Fruit fly (Drosophila melanogaster) whole organism, embryonic: ENCODE measurements around the gene CG14835.

ENCODE experiments used
- Atf-2 ChIP-seq: fragments of 200-800 bp; sonication (Bioruptor generic); optimal IDR thresholded peaks from 2 replicates; lab custom pipeline; 2016; ENCODE audit warnings: missing biosample characterization, missing genetic modification characterization
- CG12071 ChIP-seq: fragments of 200-800 bp; sonication (Bioruptor generic); optimal IDR thresholded peaks from 3 replicates; lab custom pipeline; 2018; ENCODE audit warnings: missing biosample characterization, mild to moderate bottlenecking, missing genetic modification characterization
- CG12104 ChIP-seq: fragments of 200-800 bp; sonication (Bioruptor generic); optimal IDR thresholded peaks from 3 replicates; lab custom pipeline; 2016; ENCODE audit warnings: missing biosample characterization, missing genetic modification characterization
- CG12769 ChIP-seq: fragments of 200-800 bp; sonication (Bioruptor generic); optimal IDR thresholded peaks from 2 replicates; lab custom pipeline; 2019; ENCODE audit warnings: missing biosample characterization, mild to moderate bottlenecking, missing genetic modification characterization, moderate library complexity
- CG15601 ChIP-seq: fragments of 200-800 bp; sonication (Bioruptor generic); optimal IDR thresholded peaks from 3 replicates; lab custom pipeline; 2019; ENCODE audit warnings: missing biosample characterization, mild to moderate bottlenecking, missing genetic modification characterization, moderate library complexity
- CG1603 ChIP-seq: fragments of 200-800 bp; sonication (Bioruptor generic); optimal IDR thresholded peaks from 2 replicates; lab custom pipeline; 2019; ENCODE audit warnings: missing biosample characterization, mild to moderate bottlenecking, missing genetic modification characterization, moderate library complexity
- CG2889 ChIP-seq: fragments of 200-800 bp; sonication (Bioruptor generic); IDR thresholded peaks from 3 replicates; pipeline ENCODE4 v1.3.6; 2022; ENCODE audit warnings: missing biosample characterization, missing genetic modification characterization
- CG30020 ChIP-seq: fragments of 200-800 bp; optimal IDR thresholded peaks from 2 replicates; lab custom pipeline; 2019; ENCODE audit warnings: missing biosample characterization, mild to moderate bottlenecking, missing genetic modification characterization, moderate library complexity
- CG3995 ChIP-seq: fragments of 200-800 bp; sonication (Bioruptor generic); optimal IDR thresholded peaks from 3 replicates; lab custom pipeline; 2016; ENCODE audit warnings: missing biosample characterization, missing genetic modification characterization
- CG4707 ChIP-seq: fragments of 200-800 bp; sonication (Bioruptor generic); optimal IDR thresholded peaks from 2 replicates; lab custom pipeline; 2018; ENCODE audit warnings: missing biosample characterization, mild to moderate bottlenecking, missing genetic modification characterization, moderate library complexity
- CG5953 ChIP-seq: fragments of 200-800 bp; sonication (Bioruptor generic); IDR thresholded peaks from 2 replicates; pipeline ENCODE4 v1.3.6; 2022; ENCODE audit warnings: missing biosample characterization, missing genetic modification characterization
- CG7928 ChIP-seq: fragments of 200-800 bp; sonication (Bioruptor generic); optimal IDR thresholded peaks from 2 replicates; lab custom pipeline; 2017; ENCODE audit warnings: missing biosample characterization, mild to moderate bottlenecking, missing genetic modification characterization
- CG7987 ChIP-seq: fragments of 200-800 bp; sonication (Bioruptor generic); optimal IDR thresholded peaks from 2 replicates; lab custom pipeline; 2018; ENCODE audit warnings: missing biosample characterization, mild to moderate bottlenecking, missing genetic modification characterization, moderate library complexity
- CG8478 ChIP-seq: fragments of >200 bp; optimal IDR thresholded peaks from 2 replicates; lab custom pipeline; 2018
- CG9817 ChIP-seq: fragments of 200-800 bp; sonication (Bioruptor generic); optimal IDR thresholded peaks from 2 replicates; lab custom pipeline; 2018; ENCODE audit warnings: missing biosample characterization, mild to moderate bottlenecking, missing genetic modification characterization, moderate library complexity
- Eip74EF ChIP-seq, 2 experiments: fragments of 200-800 bp in 1 of 2; fragments of >200 bp in 1 of 2; sonication (Bioruptor generic) in 1 of 2; optimal IDR thresholded peaks; 2 replicates each; lab custom pipeline; 2017 to 2019; ENCODE audit warnings: missing biosample characterization in 2 of 2, missing genetic modification characterization in 2 of 2, mild to moderate bottlenecking in 1 of 2, moderate library complexity in 1 of 2
- Ets65A ChIP-seq: fragments of 200-800 bp; sonication (Bioruptor generic); peaks from one replicate; lab custom pipeline; 2016; ENCODE audit warnings: missing biosample characterization, missing genetic modification characterization
- Mrtf ChIP-seq: fragments of 200-800 bp; sonication (Bioruptor generic); IDR thresholded peaks from 3 replicates; pipeline ENCODE4 v1.3.6; 2022; ENCODE audit warnings: missing biosample characterization, missing genetic modification characterization
- Oaz ChIP-seq: fragments of 200-800 bp; sonication (Bioruptor generic); IDR thresholded peaks from 2 replicates; pipeline ENCODE4 v1.3.6; 2022; ENCODE audit warnings: missing biosample characterization, missing genetic modification characterization
- Sin3A ChIP-seq: fragments of >200 bp; optimal IDR thresholded peaks from 2 replicates; lab custom pipeline; 2018
- Ssrp ChIP-seq: fragments of 200-800 bp; sonication (Bioruptor generic); optimal IDR thresholded peaks from 2 replicates; lab custom pipeline; 2018; ENCODE audit warnings: missing biosample characterization, mild to moderate bottlenecking, missing genetic modification characterization, moderate library complexity
- ab ChIP-seq: fragments of 200-800 bp; sonication (Bioruptor generic); optimal IDR thresholded peaks from 2 replicates; lab custom pipeline; 2016; ENCODE audit warnings: missing biosample characterization, missing genetic modification characterization
- ato ChIP-seq: fragments of 200-800 bp; sonication (Bioruptor generic); IDR thresholded peaks from 2 replicates; pipeline ENCODE4 v1.3.6; 2022; ENCODE audit warnings: missing biosample characterization, missing genetic modification characterization; ENCODE audit not compliant: partially characterized antibody
- chinmo ChIP-seq: fragments of 200-800 bp; sonication (Bioruptor generic); IDR thresholded peaks from 4 replicates; pipeline ENCODE4 v1.3.6; 2022; ENCODE audit warnings: missing biosample characterization, missing genetic modification characterization; ENCODE audit not compliant: partially characterized antibody
- klu ChIP-seq: fragments of 200-800 bp; sonication (Bioruptor generic); IDR thresholded peaks from 2 replicates; pipeline ENCODE4 v1.3.6; 2022; ENCODE audit warnings: missing biosample characterization, missing genetic modification characterization
- knrl ChIP-seq: fragments of 200-800 bp; sonication (Bioruptor generic); IDR thresholded peaks from 3 replicates; pipeline ENCODE4 v1.3.6; 2022; ENCODE audit warnings: missing biosample characterization, missing genetic modification characterization; ENCODE audit not compliant: partially characterized antibody
- lov ChIP-seq, 2 experiments: fragments of 200-800 bp in 1 of 2; fragments of >200 bp in 1 of 2; sonication (Bioruptor generic) in 1 of 2; IDR thresholded peaks in 1 of 2; optimal IDR thresholded peaks in 1 of 2; 2 replicates in 1 of 2; 3 replicates in 1 of 2; pipeline versions ENCODE4 v1.3.6 to Lab custom; 2017 to 2022; ENCODE audit warnings: missing biosample characterization in 1 of 2, missing genetic modification characterization in 1 of 2
- mirr ChIP-seq: fragments of 200-800 bp; sonication (Bioruptor generic); optimal IDR thresholded peaks from 3 replicates; lab custom pipeline; 2018; ENCODE audit warnings: missing biosample characterization, mild to moderate bottlenecking, missing genetic modification characterization
- oc ChIP-seq: fragments of 200-800 bp; sonication (Bioruptor generic); optimal IDR thresholded peaks from 2 replicates; lab custom pipeline; 2018; ENCODE audit warnings: missing biosample characterization, mild to moderate bottlenecking, missing genetic modification characterization, moderate library complexity
- p53 ChIP-seq: fragments of 200-800 bp; sonication (Bioruptor generic); optimal IDR thresholded peaks from 2 replicates; lab custom pipeline; 2016; ENCODE audit warnings: missing biosample characterization, missing genetic modification characterization
- peb ChIP-seq: fragments of 200-800 bp; sonication (Bioruptor generic); IDR thresholded peaks from 2 replicates; pipeline ENCODE4 v1.3.6; 2022; ENCODE audit warnings: missing biosample characterization, missing genetic modification characterization
- sc ChIP-seq, 3 experiments: fragments of >200 bp in 2 of 3; fragments of 200-800 bp in 1 of 3; sonication (Bioruptor generic) in 1 of 3; optimal IDR thresholded peaks; 2 replicates in 2 of 3; 3 replicates in 1 of 3; lab custom pipeline; 2017; ENCODE audit warnings: mild to moderate bottlenecking in 1 of 3, missing biosample characterization in 1 of 3, missing genetic modification characterization in 1 of 3, missing genetic modification reagents in 1 of 3
- sim ChIP-seq: fragments of 200-800 bp; sonication (Bioruptor generic); IDR thresholded peaks from 2 replicates; pipeline ENCODE4 v1.3.6; 2022; ENCODE audit warnings: missing biosample characterization, missing genetic modification characterization

Gene CG14835

dm6 chr3L:7397979-7398378 lies 39.3 kb downstream of the CG14835 start, which contains the start of gene CG8562 (continued):
- no peak for TF ChIP-seq ab
- TF ChIP-seq CG2889 (GFP tag; lab: Robert Waterston, UW), result no peak
- TF ChIP-seq klu, result no peak

dm6 chr3L:7396055-7396454 lies 41.2 kb downstream of the CG14835 start, which contains the start of gene CG32379:
TSS of gene CG32379 (plus strand) at chr3L:7396355.
- TF ChIP-seq CG12769 (tag; lab: Kevin White, UChicago) (no peak), Sin3A (lab: Kevin White, UChicago) (no peak), CG5953 (no peak), CG9817 (tag; lab: Kevin White, UChicago) (no peak), CG12104 (no peak), oc (tag; lab: Kevin White, UChicago) (no peak), Atf-2 (GFP tag; lab: Kevin White, UChicago) (no peak), CG3995 (GFP tag; lab: Kevin White, UChicago) (no peak)

DNA sequence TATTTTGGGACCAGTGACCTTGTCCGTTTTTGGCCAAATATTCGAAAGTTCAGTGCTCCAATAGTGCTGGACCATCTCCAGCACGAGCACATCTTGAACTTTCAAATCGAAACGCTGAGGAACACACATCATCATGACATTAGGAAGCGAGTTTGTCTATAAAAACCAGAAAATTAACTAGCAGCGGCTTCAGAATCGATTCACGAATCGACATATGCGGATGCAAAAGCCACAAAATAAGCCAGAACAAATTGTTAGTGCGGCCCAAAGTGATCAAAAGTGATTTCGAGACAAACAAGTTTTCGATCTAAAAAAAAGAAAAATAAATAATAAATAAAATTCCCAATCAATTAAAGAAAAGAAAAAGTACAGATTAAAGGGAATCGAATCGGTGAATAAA lies 46.8 kb downstream of the CG14835 start, which contains the start of gene CG8563:
Gene CG8563, plus strand, starts transcription at position 301 of the 400 bp plus-strand sequence.
- TF ChIP-seq CG15601 (tag; lab: Kevin White, UChicago) (no peak), p53 (GFP tag; lab: Kevin White, UChicago) (no peak), sim (no peak), CG4707 (no peak), Ssrp (tag; lab: Kevin White, UChicago) (no peak), CG7987 (GFP tag; lab: Kevin White, UChicago) (no peak), CG12104 (no peak), knrl (no peak), ato (no peak), CG1603 (tag; lab: Kevin White, UChicago) (no peak), sc (optimal IDR thresholded peaks at IDR 0.05; lab: Kevin White, UChicago) (no peak), sc (GFP tag; optimal IDR thresholded peaks at IDR 0.05; lab: Kevin White, UChicago) (no peak), Oaz (GFP tag; lab: Robert Waterston, UW) (no peak), peb (GFP tag; lab: Robert Waterston, UW) (no peak), CG12071 (GFP tag; lab: Kevin White, UChicago) (no peak)

dm6 chr3L:7390004-7390403 lies 47.3 kb downstream of the CG14835 start:
- no peak for TF ChIP-seq CG8478
- 0 out of 4 replicates have a peak, but pooled peaks have one; percentile 51 for TF ChIP-seq chinmo (GFP tag; lab: Robert Waterston, UW)
- TF ChIP-seq Eip74EF (GFP tag; optimal IDR thresholded peaks at IDR 0.05; lab: Kevin White, UChicago), result peak in 1 of 2 experiments; percentile 68

dm6 chr3L:7387814-7388213 lies 49.5 kb downstream of the CG14835 start, which contains the start of gene CG8564:
TSS of gene CG8564 (minus strand) at chr3L:7387914.
- TF ChIP-seq CG7928 (GFP tag; lab: Kevin White, UChicago) (no peak), mirr (GFP tag; lab: Kevin White, UChicago) (no peak), Ets65A (GFP tag; lab: Kevin White, UChicago) (peak; percentile 13), CG30020 (tag; lab: Kevin White, UChicago) (no peak), lov (optimal IDR thresholded peaks at IDR 0.05; lab: Kevin White, UChicago) (no peak), lov (GFP tag; IDR thresholded peaks at IDR 0.05; lab: Robert Waterston, UW) (0 out of 3 replicates have a peak, but pooled peaks have one; percentile 37), Mrtf (GFP tag; lab: Robert Waterston, UW) (no peak)
